Worm (Caenorhabditis elegans): Measurements from ENCODE around the gene F16G10.14.

- TF ChIP-seq flt-1 (GFP tag; IDR thresholded peaks at IDR 0.05) (no peak), T22C8.4 (GFP tag; IDR thresholded peaks at IDR 0.05) (no peak), tab-1 (GFP tag; IDR thresholded peaks at IDR 0.05) (no peak), ref-1 (GFP tag; conservative IDR thresholded peaks at IDR 0.05) (no peak), klf-2 (GFP tag; conservative IDR thresholded peaks at IDR 0.05) (no peak), ztf-23 (GFP tag; IDR thresholded peaks at IDR 0.05) (no peak)
These were observed 20.2 kb downstream of the F16G10.14 start for ce11 chrII:2378465-2379009.
